Worm (Caenorhabditis elegans): ENCODE results near the gene C46H3.2.

C46H3.2 gene

DNA sequence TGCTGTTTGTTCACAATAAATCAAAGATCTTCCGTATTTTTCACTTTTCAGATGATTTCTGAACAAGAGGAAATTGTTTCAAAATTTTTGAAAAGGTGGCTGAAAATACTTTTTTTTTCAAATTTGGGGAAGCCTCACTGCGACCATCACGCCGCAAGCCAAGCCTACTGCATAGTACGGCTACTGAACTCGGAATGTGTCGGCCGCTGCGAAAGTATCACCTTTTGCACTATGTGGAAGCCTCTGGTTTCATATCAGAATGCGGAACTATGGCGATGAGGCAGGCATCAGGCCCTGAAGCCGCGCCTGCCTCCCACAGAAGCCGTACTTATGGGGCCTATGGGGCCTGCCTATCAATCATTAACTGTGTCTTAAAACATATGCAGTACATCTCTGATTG is 27.1 kb upstream of the C46H3.2 start:
- TF ChIP-seq aly-2 (tag; optimal IDR thresholded peaks at IDR 0.05) = no peak

DNA sequence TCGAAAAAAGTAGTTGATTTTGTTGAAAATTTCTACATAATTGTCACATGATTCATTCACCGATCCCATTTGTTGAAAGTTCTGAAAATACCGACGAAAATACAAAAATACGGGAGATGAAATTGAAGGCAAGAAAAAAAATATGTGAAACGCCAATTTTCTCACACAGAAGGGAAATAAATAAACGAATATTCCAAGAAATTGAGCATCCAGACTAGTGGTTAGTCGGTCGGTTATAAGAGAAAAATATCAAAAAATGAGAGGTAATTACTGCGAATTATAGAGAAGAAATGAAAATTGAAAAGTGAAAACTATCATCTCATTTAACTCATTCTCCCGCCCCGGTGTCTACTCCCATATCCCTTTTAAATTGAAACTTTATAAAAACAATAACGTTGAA is 25.0 kb upstream of the C46H3.2 start, which contains the start of gene npr-11:
TSS of gene npr-11 (minus strand) at position 101 of the 400 bp plus-strand sequence.
- no peak for TF ChIP-seq jun-1 (tag; optimal IDR thresholded peaks at IDR 0.05)
- no peak for TF ChIP-seq daf-12 (tag; optimal IDR thresholded peaks at IDR 0.05)
- no peak for TF ChIP-seq zag-1 (tag; optimal IDR thresholded peaks at IDR 0.05)
- no peak for TF ChIP-seq nhr-77 (tag; optimal IDR thresholded peaks at IDR 0.05)
- TF ChIP-seq lin-39 (tag; optimal IDR thresholded peaks at IDR 0.05) = no peak
- TF ChIP-seq nhr-12 (tag; optimal IDR thresholded peaks at IDR 0.05) = no peak
- TF ChIP-seq mdl-1 (tag; optimal IDR thresholded peaks at IDR 0.05) = no peak
- TF ChIP-seq unc-39 (tag; optimal IDR thresholded peaks at IDR 0.05) = no peak
- no peak for TF ChIP-seq nfya-1 (tag; optimal IDR thresholded peaks at IDR 0.05; ENCODE audit: insufficient read depth)
- no peak for TF ChIP-seq pha-4 (tag; optimal IDR thresholded peaks at IDR 0.05)
- no peak for TF ChIP-seq pqm-1 (tag; optimal IDR thresholded peaks at IDR 0.05)
- no peak for TF ChIP-seq unc-62 (GFP tag; optimal IDR thresholded peaks at IDR 0.05)
- no peak for TF ChIP-seq nhr-43 (tag; optimal IDR thresholded peaks at IDR 0.05; ENCODE audit: poor library complexity, severe bottlenecking)

DNA sequence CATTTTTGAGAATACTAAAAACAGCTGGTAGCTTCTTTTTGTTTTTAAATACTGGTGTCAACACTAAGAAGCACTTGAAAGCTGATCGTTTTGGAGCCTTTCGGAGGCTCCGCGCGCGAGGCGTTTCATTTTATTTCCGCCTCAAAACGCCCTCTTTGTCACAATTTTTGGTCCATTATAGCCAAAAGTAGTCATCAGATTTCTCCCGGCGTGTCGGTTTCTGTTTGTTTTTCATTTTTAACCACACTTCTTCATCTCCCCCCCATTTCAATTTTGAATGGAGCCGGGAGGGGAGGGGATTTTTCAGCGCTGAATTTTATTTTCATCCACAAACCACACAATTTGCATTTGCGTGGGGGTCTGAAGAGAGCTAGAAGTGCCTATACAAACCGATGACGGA is 19.2 kb upstream of the C46H3.2 start, which contains the start of gene C25G6.4:
TSS of gene C25G6.4 (minus strand) at position 101 of the 400 bp plus-strand sequence.
- TF ChIP-seq skn-1 (tag; optimal IDR thresholded peaks at IDR 0.05) = no peak

DNA sequence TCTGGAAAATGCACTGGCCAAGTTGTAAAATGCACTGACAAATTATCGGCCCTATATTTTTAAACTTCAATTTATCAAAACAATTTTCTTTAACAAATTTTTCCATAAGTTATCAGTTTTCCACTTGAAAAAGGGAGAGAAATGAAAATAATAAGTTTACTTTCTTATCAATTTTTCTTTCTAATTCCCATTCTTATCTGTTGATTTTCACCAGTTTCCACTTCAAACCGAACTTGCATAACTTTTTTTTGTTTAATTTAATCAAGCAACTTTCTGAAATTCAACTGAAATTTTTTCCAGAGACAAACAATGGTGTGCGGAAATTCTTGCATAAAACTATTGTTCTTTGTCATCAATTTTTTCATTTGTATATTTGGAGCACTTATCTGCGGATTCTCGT is 15.2 kb upstream of the C46H3.2 start, which contains the start of gene tsp-9:
TSS of gene tsp-9 (plus strand) at position 301 of the 400 bp plus-strand sequence.
- no peak for TF ChIP-seq nhr-43 (tag; optimal IDR thresholded peaks at IDR 0.05; ENCODE audit: poor library complexity, severe bottlenecking)
- TF ChIP-seq pha-4 (tag; optimal IDR thresholded peaks at IDR 0.05) = peak; percentile 17
- TF ChIP-seq elt-2 (tag; optimal IDR thresholded peaks at IDR 0.05) = peak; percentile 64
- TF ChIP-seq lin-39 (tag; optimal IDR thresholded peaks at IDR 0.05) = no peak
- no peak for TF ChIP-seq unc-62 (GFP tag; optimal IDR thresholded peaks at IDR 0.05)

DNA sequence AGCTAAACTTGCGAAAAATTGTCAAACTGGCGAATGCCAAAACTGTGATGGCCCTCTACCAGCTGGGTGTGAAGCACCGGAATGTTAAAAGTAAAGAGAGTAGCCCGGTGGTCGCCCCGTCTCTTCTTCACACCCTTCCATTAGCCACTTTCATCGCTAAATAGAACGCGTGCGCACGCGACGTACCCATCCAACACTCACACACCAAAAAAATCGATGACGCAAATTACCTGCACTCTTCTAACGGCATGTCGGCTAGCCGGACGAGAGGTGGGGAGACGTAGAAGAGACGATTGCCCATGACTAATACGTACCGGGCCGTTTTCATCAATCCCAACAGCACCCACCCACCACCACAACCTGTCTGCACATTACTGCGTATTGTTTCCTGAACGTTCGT is 13.7 kb upstream of the C46H3.2 start:
- TF ChIP-seq ceh-28 (tag; optimal IDR thresholded peaks at IDR 0.05) (peak; percentile 20), eor-1 (tag; optimal IDR thresholded peaks at IDR 0.05) (no peak), lsy-12 (tag; optimal IDR thresholded peaks at IDR 0.05) (no peak), R02D3.7 (tag; optimal IDR thresholded peaks at IDR 0.05) (no peak), skn-1 (tag; optimal IDR thresholded peaks at IDR 0.05) (no peak), elt-2 (tag; optimal IDR thresholded peaks at IDR 0.05) (no peak)

DNA sequence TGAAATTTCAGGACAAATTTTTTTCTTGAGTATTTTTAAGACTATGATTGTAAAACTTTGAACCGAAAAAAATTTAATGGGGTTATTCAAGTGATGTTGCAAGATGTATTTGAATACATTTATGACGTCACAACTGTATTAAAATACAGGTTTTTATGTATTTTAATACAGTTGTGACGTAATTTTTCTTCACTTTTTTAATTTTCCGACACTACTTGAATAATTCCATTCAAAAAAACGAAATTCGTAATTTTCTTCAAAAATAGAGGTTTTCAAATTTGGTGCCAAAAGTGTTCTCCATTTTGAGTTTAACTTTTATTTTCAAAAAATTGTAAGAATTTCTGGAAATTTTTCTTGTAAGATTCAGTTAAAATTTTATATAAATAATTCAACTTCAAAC is 12.2 kb upstream of the C46H3.2 start:
- TF ChIP-seq sea-2 (GFP tag; optimal IDR thresholded peaks at IDR 0.05) (no peak), elt-2 (tag; optimal IDR thresholded peaks at IDR 0.05) (no peak), lin-15B (tag; optimal IDR thresholded peaks at IDR 0.05) (no peak), pha-4 (tag; optimal IDR thresholded peaks at IDR 0.05) (no peak), aly-2 (tag; optimal IDR thresholded peaks at IDR 0.05) (no peak), zag-1 (tag; optimal IDR thresholded peaks at IDR 0.05) (no peak), nhr-237 (tag; optimal IDR thresholded peaks at IDR 0.05) (no peak), eor-1 (tag; optimal IDR thresholded peaks at IDR 0.05) (no peak), nhr-23 (tag; optimal IDR thresholded peaks at IDR 0.05) (no peak), nhr-76 (tag; optimal IDR thresholded peaks at IDR 0.05) (no peak), nhr-12 (tag; optimal IDR thresholded peaks at IDR 0.05) (no peak)

DNA sequence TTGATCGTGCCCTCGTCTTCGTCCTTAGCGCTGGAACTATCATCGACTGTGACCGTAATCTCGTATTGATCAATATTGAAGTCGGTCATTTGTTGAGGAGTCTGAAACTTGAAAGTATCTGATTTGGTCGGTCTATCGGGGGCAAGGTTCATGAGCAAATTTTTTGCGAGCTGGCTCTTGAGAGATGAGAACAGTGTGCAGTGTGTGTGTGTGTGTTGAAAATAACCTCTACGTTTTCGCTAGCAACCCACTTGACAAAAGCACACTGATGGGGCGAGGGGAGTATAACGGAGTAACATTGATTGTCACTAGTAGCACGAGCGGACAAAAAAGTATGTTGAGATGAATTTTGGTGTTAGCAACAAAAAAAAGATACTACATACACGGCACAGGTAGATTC is 8.2 kb upstream of the C46H3.2 start, which contains the start of gene C25G6.3:
TSS of gene C25G6.3 (minus strand) at position 101 of the 400 bp plus-strand sequence.
- no peak for TF ChIP-seq ceh-9 (tag; optimal IDR thresholded peaks at IDR 0.05)

DNA sequence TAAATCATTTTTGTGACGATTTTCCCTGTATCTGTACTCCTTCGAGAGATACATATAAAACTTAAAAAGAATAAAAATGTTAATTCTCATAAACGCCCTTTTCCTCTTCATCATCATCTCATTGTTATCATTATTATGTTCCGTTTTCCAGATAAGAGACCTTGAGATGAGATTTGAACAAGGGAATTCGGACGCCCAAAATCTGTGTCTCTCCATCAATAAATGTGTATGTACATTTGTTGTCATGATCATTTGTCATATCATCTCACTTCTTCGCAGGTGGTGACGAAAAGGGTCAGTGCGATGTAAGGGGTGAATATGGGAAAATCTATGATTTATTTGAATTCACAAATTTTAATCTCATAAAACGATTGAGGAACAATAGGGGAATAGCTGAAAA is 1.5 kb upstream of the C46H3.2 start:
- TF ChIP-seq lin-39 (tag; optimal IDR thresholded peaks at IDR 0.05) (no peak), sea-2 (GFP tag; optimal IDR thresholded peaks at IDR 0.05) (no peak), lsy-12 (tag; optimal IDR thresholded peaks at IDR 0.05) (no peak), R02D3.7 (tag; optimal IDR thresholded peaks at IDR 0.05) (no peak), daf-12 (tag; optimal IDR thresholded peaks at IDR 0.05) (no peak), nhr-12 (tag; optimal IDR thresholded peaks at IDR 0.05) (no peak), nhr-67 (tag; optimal IDR thresholded peaks at IDR 0.05) (no peak), nfya-1 (tag; optimal IDR thresholded peaks at IDR 0.05; ENCODE audit: insufficient read depth) (no peak)

Data from whole organism, L3 larva.